Worm (Caenorhabditis elegans) whole organism, L4/young adult: ENCODE measurements around the gene C27C12.3.

ENCODE experiments used
- W03F9.2 ChIP-seq: fragments of 150-350 bp; optimal IDR thresholded peaks from 2 replicates; lab custom pipeline; 2014; ENCODE audit warnings: missing biosample characterization, missing genetic modification characterization
- dao-5 ChIP-seq: sonication (generic microtip); optimal IDR thresholded peaks from 2 replicates; lab custom pipeline; 2016; ENCODE audit warnings: missing genotype, missing genetic modification characterization, moderate library complexity, missing compliant biosample characterization
- him-1 ChIP-seq: sonication (generic microtip); optimal IDR thresholded peaks from 2 replicates; lab custom pipeline; 2016; ENCODE audit warnings: missing genotype, missing genetic modification reagents, missing genetic modification characterization, missing compliant biosample characterization

- no peak for TF ChIP-seq him-1 (tag; lab: Kevin White, UChicago)
- no peak for TF ChIP-seq W03F9.2 (tag; lab: Kevin White, UChicago)
- TF ChIP-seq dao-5: no peak
Observed at ce11 chrX:14831531-14831930, 34.1 kb downstream of the C27C12.3 start, which contains the start of gene dpf-2.
